Worm (Caenorhabditis elegans) whole organism, dauer: Measurements from ENCODE around the gene smap-1.

Experiments used
- unc-62 ChIP-seq: sonication (generic microtip); optimal IDR thresholded peaks from 2 replicates; lab custom pipeline; 2017; ENCODE audit warnings: missing biosample characterization, missing genetic modification reagents, missing genetic modification characterization

The smap-1 gene

DNA sequence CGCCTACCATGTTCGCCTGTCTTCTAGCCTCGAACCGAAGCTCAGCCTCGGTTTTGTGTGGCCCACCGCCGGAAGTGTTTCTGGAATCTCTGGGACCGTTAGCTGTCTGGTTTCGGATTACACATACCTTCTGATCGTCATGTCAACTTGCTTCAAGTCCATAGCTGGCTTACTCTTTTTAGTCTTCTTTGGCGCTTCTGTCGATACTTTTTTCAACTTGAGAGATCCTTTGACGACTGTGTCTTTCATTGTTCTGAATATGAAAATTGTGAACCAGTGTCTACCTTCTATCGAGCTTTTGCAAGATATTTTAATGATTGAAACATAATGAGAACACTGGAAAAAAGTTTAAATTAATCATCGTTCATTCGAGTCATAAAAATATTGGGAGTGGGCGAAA, 926 bp upstream of the smap-1 start, which contains the start of gene K01G5.8:
TSS of gene K01G5.8 (minus strand) at position 255 of the 400 bp plus-strand sequence.
- TF ChIP-seq unc-62 (GFP tag; lab: Kevin White, UChicago): no peak

DNA sequence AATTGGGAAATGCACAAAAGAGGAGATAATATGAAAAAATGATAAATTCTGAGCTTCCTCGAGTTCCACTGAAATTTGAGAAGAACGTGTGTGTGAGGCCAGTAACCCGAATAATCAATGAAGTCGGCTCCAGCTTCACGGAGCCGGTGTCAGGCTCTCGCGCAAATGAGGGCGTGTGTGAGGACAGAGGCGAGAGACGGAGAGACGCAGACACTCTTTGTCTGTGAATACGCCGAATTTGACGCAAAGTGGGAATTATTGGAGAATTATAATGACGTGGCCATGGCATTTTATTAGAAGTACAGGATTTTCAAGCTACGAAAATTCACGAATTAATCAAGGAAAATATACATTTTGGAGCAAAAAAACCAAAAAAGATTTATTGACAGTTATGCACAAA, 310 bp upstream of the smap-1 start:
- TF ChIP-seq unc-62 (GFP tag; lab: Kevin White, UChicago): no peak

DNA sequence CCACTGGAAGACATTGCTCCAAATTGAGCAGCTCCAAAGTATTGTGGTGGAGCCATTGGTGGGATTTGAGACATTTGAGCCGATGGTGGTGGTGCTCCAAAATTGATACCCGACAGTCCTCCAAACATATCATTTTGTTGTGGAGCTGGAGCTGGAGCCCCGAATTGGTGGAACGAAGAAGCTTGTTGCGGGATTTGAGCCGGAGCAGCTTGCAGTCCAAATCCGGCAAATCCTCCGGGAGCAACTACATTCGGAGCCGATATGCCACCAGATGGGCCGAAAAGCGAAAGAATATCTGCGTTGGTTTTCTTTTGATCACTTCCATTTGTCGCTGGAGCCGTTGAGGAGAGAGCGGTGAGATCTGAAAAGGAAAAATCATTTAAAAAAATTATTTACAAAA, 1.5 kb downstream of the smap-1 start:
- TF ChIP-seq unc-62 (GFP tag; lab: Kevin White, UChicago): no peak

DNA sequence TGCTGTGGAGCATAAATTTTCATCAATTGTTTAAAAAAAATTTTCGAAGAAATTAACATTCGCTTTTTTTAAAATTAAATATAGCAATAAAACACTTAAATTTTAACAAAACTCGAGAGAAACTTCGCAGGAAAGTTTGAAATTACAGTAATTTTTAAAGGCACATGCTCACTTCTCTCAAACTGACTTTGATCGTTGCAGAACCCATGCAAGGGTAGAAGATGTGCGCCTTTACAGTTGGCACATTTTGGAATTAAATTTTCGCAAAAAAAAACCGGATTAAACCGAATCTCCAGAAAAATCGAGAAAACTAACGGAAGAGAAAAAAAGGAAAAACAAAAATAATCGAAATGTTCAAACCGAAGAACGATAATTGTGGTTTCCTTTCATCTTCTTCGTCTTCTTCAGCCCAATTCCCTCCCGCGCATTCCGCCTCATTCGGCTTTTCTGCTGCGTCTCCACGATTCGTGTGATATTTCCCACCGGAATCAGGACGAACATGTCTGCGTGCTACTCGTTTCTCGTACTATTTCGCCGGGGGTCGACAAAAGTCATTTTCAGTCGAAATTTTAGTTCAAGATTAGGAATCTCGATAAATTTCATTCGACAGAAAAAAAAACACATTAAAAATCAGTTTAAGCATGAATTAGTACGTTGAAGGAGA, 3.1 kb downstream of the smap-1 start:
- TF ChIP-seq unc-62 (GFP tag; lab: Kevin White, UChicago): no peak

DNA sequence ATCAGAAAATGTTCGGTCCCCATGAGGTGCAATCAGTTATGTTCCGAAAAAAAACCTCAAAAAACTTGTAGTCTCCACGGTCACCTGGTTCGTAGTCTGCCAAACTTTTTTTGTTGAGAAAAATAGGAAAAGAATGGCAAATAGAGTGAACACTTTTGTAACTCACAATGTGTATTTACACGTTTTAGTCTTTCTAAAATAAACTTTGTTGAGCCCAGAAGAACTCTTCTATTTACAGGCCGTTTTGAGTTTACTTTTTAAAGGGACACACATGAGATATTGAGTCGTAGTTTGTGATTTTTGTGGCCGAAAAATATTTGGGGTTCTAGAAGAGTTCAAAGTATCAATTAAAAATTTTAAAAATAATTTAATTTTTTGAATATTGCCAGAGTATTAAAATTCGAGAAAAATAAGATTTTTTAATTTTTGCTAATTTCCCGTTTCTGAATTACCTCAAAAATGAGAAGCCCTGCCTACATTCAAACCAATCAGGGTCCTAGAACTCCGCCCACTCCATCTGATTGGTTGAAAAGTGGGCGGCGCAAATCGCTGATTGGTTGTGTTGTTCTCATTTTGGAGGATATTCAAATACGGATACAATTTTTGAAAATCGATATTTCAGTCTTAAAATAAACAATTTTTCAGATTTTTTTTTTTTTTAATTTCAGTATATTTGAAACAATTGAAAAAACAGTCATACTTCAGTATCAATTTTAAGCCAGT, 4.9 kb downstream of the smap-1 start:
- no peak for TF ChIP-seq unc-62 (GFP tag; lab: Kevin White, UChicago)

DNA sequence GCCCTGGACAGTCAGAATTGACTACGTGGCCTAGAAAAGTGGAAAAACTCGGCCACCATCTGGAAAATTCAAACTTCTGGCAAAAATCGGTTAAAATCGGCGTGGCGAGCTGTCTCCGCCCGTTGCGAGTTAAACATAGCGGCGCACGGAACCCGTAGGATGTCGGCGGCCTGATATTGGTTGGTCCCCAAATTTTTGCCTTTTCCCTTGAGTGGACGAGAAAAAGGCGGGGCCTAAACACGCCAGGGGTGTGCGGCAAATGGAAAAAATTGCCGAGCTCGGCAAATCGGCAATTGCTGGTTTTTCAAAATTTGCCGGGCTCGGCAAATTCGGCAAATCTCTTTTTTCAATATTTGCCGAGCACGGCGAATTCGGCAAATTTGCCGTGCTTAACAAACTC, 6.3 kb downstream of the smap-1 start:
- no peak for TF ChIP-seq unc-62 (GFP tag; lab: Kevin White, UChicago)

ce11 chrIII:10730510-10730909, 9.1 kb downstream of the smap-1 start, which contains the start of gene tat-3:
Gene tat-3 (minus strand): TSS chrIII:10730705.
- no peak for TF ChIP-seq unc-62 (GFP tag; lab: Kevin White, UChicago)

ce11 chrIII:10721056-10721455, 18.5 kb downstream of the smap-1 start:
- TF ChIP-seq unc-62 (GFP tag; lab: Kevin White, UChicago): no peak

DNA sequence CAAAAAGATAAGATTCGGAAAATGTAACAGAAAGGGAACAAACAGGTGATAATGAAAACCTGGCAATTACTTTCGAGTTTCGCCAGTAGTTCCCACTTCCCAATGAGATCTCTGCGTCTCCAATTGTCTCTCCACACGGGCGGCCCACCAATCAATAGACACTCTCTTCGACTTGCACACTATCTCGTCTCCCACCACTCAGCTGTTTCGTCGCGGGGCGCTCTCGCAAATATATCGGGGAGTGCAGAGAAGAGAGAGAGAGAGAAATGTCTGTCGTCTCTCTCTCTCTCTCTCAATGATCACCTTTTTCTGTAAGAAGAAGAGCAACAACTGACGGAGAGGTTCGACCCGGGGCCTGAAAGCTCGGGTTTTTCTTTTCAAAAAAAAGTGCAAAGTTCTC, 19.4 kb downstream of the smap-1 start:
- no peak for TF ChIP-seq unc-62 (GFP tag; lab: Kevin White, UChicago)

ce11 chrIII:10719057-10719456, 20.5 kb downstream of the smap-1 start:
- no peak for TF ChIP-seq unc-62 (GFP tag; lab: Kevin White, UChicago)

ce11 chrIII:10718078-10718477, 21.5 kb downstream of the smap-1 start:
- TF ChIP-seq unc-62 (GFP tag; lab: Kevin White, UChicago): no peak

DNA sequence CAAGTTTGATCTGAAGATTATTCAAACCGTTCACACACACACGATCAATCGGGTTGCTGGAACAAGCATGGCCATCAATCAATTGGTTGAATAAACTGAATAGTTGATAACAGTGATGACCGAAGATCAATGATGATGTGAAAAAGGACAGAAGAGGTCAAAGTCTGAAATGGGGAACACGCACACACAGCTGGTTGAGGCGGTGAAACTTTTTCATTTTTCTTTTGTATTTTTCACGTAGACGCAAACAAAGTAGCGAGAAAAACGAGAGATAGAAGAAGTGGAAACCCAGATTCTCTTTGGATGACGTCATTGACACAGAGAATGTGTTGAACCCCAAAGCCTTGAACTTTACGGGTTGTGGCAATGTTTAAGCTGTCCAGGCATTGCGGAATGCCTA, 22.1 kb downstream of the smap-1 start:
- TF ChIP-seq unc-62 (GFP tag; lab: Kevin White, UChicago): no peak

- no peak for TF ChIP-seq unc-62 (GFP tag; lab: Kevin White, UChicago)
Observed at ce11 chrIII:10716091-10716490, 23.5 kb downstream of the smap-1 start, which contains the start of gene W09D10.4. Gene W09D10.4 (minus strand): TSS chrIII:10716191.

ce11 chrIII:10714541-10714940, 25.1 kb downstream of the smap-1 start:
- TF ChIP-seq unc-62 (GFP tag; lab: Kevin White, UChicago): no peak

DNA sequence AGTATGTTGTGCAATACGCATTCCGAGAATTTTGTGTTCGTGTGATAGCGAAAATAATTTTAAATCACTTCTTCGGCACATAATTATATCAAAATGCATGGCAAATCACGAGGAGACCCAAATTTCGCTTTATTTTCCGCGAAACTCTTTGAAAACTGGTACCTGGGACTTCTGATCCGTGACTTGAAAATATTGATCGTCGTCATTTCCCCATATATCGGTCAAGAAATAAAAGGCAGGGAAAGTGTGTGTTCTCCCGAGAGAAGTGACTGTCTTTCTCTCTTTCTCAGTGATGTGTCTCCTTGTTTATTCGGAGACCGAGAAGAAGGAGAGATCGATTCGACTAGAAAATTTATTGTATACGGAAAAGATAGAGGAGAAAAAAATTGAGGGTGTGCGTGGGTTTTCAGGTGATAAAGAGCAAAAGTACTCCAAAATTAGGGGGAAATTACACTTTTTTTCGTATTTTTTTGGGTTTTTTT, 28.4 kb downstream of the smap-1 start, which contains the start of gene W09D10.5:
TSS of gene W09D10.5 (minus strand) at position 345 of the 482 bp plus-strand sequence.
- no peak for TF ChIP-seq unc-62 (GFP tag; lab: Kevin White, UChicago)

ce11 chrIII:10709676-10710075, 29.9 kb downstream of the smap-1 start:
- no peak for TF ChIP-seq unc-62 (GFP tag; lab: Kevin White, UChicago)
